Fruit fly (Drosophila melanogaster) whole organism, pupa: ENCODE results near the gene CG6497.

Source experiments
- CG10348 ChIP-seq: fragments of 200-800 bp; sonication (Bioruptor generic); IDR thresholded peaks from 2 replicates; pipeline ENCODE4 v1.3.6; 2022; ENCODE audit warnings: missing biosample characterization, missing genetic modification characterization
- CG15710 ChIP-seq: fragments of 200-800 bp; sonication (Bioruptor generic); optimal IDR thresholded peaks from 2 replicates; lab custom pipeline; 2018; ENCODE audit warnings: missing biosample characterization, mild to moderate bottlenecking, missing genetic modification characterization, moderate library complexity
- CG32121 ChIP-seq: fragments of 200-800 bp; sonication (Bioruptor generic); IDR thresholded peaks from 2 replicates; pipeline ENCODE4 v1.3.6; 2022; ENCODE audit warnings: missing biosample characterization, missing genetic modification characterization
- CG34367 ChIP-seq: fragments of 200-800 bp; sonication (Bioruptor generic); optimal IDR thresholded peaks from 2 replicates; lab custom pipeline; 2018; ENCODE audit warnings: missing biosample characterization, mild to moderate bottlenecking, missing genetic modification characterization
- CG4496 ChIP-seq: fragments of 200-800 bp; sonication (Bioruptor generic); IDR thresholded peaks from 3 replicates; pipeline ENCODE4 v1.3.6; 2022; ENCODE audit warnings: missing biosample characterization, missing genetic modification characterization
- CG8159 ChIP-seq: fragments of 200-800 bp; sonication (Bioruptor generic); optimal IDR thresholded peaks from 3 replicates; lab custom pipeline; 2018; ENCODE audit warnings: missing biosample characterization, mild to moderate bottlenecking, missing genetic modification characterization, moderate library complexity
- CG9948 ChIP-seq: fragments of 200-800 bp; sonication (Bioruptor generic); optimal IDR thresholded peaks from 2 replicates; lab custom pipeline; 2018; ENCODE audit warnings: missing biosample characterization, mild to moderate bottlenecking, missing genetic modification characterization, moderate library complexity
- D1 ChIP-seq: fragments of 200-800 bp; sonication (Bioruptor generic); optimal IDR thresholded peaks from 2 replicates; lab custom pipeline; 2018; ENCODE audit warnings: missing biosample characterization, mild to moderate bottlenecking, missing genetic modification characterization, moderate library complexity
- EcR ChIP-seq: fragments of 200-800 bp; sonication (Bioruptor generic); optimal IDR thresholded peaks from 3 replicates; lab custom pipeline; 2019; ENCODE audit warnings: missing biosample characterization, missing genetic modification characterization, mild to moderate bottlenecking, moderate library complexity, missing genetic modification reagents
- Pif1A ChIP-seq: fragments of 200-800 bp; sonication (Bioruptor generic); optimal IDR thresholded peaks from 3 replicates; lab custom pipeline; 2016; ENCODE audit warnings: missing biosample characterization, missing genetic modification characterization
- Pif1B ChIP-seq: fragments of 200-800 bp; sonication (Bioruptor generic); optimal IDR thresholded peaks from 3 replicates; lab custom pipeline; 2016; ENCODE audit warnings: missing biosample characterization, missing genetic modification characterization
- rn ChIP-seq: fragments of 200-800 bp; sonication (Bioruptor generic); IDR thresholded peaks from 2 replicates; pipeline ENCODE4 v1.3.6; 2022; ENCODE audit warnings: missing biosample characterization, missing genetic modification characterization

DNA sequence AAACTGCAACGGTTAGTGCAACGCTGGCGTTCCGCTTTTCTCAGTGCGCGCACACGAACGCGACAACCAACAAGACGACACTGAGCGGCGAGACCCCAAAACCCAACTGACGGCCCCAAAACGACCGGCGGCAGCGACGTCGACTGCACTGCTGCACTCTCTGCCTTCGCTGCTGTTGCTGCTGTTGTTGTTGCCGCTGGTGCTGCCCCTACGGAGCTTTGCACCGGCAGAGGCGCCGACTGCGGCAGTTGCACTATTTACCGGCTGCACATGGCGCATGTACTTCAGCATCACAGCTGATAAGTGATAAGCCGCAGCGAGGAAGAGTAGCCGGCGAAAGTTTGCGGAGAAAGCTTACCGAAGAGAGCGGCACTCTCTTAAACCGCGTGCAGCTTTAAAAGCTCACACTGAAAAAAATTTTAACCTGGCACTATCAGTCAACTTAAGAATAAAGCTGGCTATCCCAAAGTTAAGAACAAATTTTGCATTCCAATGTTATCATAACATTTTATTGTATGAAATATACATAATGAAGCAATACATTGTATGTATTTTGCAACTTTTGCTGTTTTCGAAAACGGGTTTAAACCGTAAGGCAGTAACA lies 15.5 kb downstream of the CG6497 start, which contains the start of gene Rbp6:
- TF ChIP-seq EcR (no peak), CG15710 (tag; lab: Kevin White, UChicago) (no peak), CG8159 (no peak), D1 (tag; lab: Kevin White, UChicago) (no peak), rn (no peak), Pif1B (peak; percentile 34), CG34367 (tag; lab: Kevin White, UChicago) (no peak), CG4496 (GFP tag; lab: Robert Waterston, UW) (peak; percentile 75), Pif1A (GFP tag; lab: Kevin White, UChicago) (peak; percentile 41), CG10348 (GFP tag; lab: Robert Waterston, UW) (peak; percentile 15; the same call in 1 of the 2 replicates), CG9948 (peak; percentile 33), CG32121 (GFP tag; lab: Robert Waterston, UW) (peak; percentile 41; the same call in 1 of the 2 replicates)
